Fruit fly (Drosophila melanogaster) whole organism, embryonic: ENCODE data around the gene Hsp67Ba.

Experiments
- Adf1 ChIP-seq: fragments of 200-800 bp; sonication (Bioruptor generic); IDR thresholded peaks from 2 replicates; pipeline ENCODE4 v1.3.6; 2022; ENCODE audit warnings: missing biosample characterization, missing genetic modification characterization
- Awh ChIP-seq: fragments of 200-800 bp; sonication (Bioruptor generic); IDR thresholded peaks from 2 replicates; pipeline ENCODE4, ENCODE4 v1.3.6; 2022; ENCODE audit warnings: missing biosample characterization, missing genetic modification characterization
- BEAF-32 ChIP-seq: fragments of 200-800 bp; sonication (Bioruptor generic); optimal IDR thresholded peaks from 3 replicates; lab custom pipeline; 2017; ENCODE audit warnings: missing biosample characterization, missing genetic modification characterization, mild to moderate bottlenecking, moderate library complexity, missing genetic modification reagents
- CG10321 ChIP-seq: fragments of 200-800 bp; sonication (Bioruptor generic); IDR thresholded peaks from 2 replicates; pipeline ENCODE4 v1.3.6; 2022; ENCODE audit warnings: missing biosample characterization, missing genetic modification characterization
- CG12299 ChIP-seq: fragments of 200-800 bp; sonication (Bioruptor generic); optimal IDR thresholded peaks from 2 replicates; lab custom pipeline; 2018; ENCODE audit warnings: missing biosample characterization, mild to moderate bottlenecking, missing genetic modification characterization
- CG15479 ChIP-seq: fragments of 200-800 bp; sonication (Bioruptor generic); optimal IDR thresholded peaks from 3 replicates; lab custom pipeline; 2019; ENCODE audit warnings: missing biosample characterization, mild to moderate bottlenecking, missing genetic modification characterization, moderate library complexity
- CG16779 ChIP-seq: fragments of 200-800 bp; sonication (Bioruptor generic); IDR thresholded peaks from 2 replicates; pipeline ENCODE4 v1.3.6; 2022; ENCODE audit warnings: missing biosample characterization, missing genetic modification characterization
- CG17361 ChIP-seq: fragments of 200-800 bp; sonication (Bioruptor generic); IDR thresholded peaks from 3 replicates; pipeline ENCODE4 v1.3.6; 2022; ENCODE audit warnings: missing biosample characterization, missing genetic modification characterization
- CG17385 ChIP-seq: fragments of 200-800 bp; sonication (Bioruptor generic); optimal IDR thresholded peaks from 3 replicates; lab custom pipeline; 2018; ENCODE audit warnings: missing biosample characterization, mild to moderate bottlenecking, missing genetic modification characterization
- CG17612 ChIP-seq: fragments of 200-800 bp; sonication (Bioruptor generic); IDR thresholded peaks from 2 replicates; pipeline ENCODE4 v1.3.6; 2022; ENCODE audit warnings: missing biosample characterization, missing genetic modification characterization
- CG18011 ChIP-seq: fragments of 200-800 bp; sonication (Bioruptor generic); optimal IDR thresholded peaks from 2 replicates; lab custom pipeline; 2017; ENCODE audit warnings: missing biosample characterization, missing genetic modification characterization, mild to moderate bottlenecking, moderate library complexity, missing genotype
- CG2116 ChIP-seq: fragments of 200-800 bp; sonication (Bioruptor generic); optimal IDR thresholded peaks from 3 replicates; lab custom pipeline; 2018; ENCODE audit warnings: missing biosample characterization, mild to moderate bottlenecking, missing genetic modification characterization
- CG33557 ChIP-seq: fragments of 200-800 bp; sonication (Bioruptor generic); optimal IDR thresholded peaks from 2 replicates; lab custom pipeline; 2019; ENCODE audit warnings: missing biosample characterization, mild to moderate bottlenecking, missing genetic modification characterization, moderate library complexity
- CG4328 ChIP-seq: fragments of 200-800 bp; sonication (Bioruptor generic); optimal IDR thresholded peaks from 3 replicates; lab custom pipeline; 2017; ENCODE audit warnings: missing biosample characterization, missing genetic modification reagents, missing genetic modification characterization
- CG4424 ChIP-seq: fragments of 200-800 bp; sonication (Bioruptor generic); optimal IDR thresholded peaks from 3 replicates; lab custom pipeline; 2016; ENCODE audit warnings: missing biosample characterization, missing genetic modification characterization
- CG4707 ChIP-seq: fragments of 200-800 bp; sonication (Bioruptor generic); optimal IDR thresholded peaks from 2 replicates; lab custom pipeline; 2018; ENCODE audit warnings: missing biosample characterization, mild to moderate bottlenecking, missing genetic modification characterization, moderate library complexity
- CG7745 ChIP-seq: fragments of 200-800 bp; sonication (Bioruptor generic); optimal IDR thresholded peaks from 2 replicates; lab custom pipeline; 2018; ENCODE audit warnings: missing biosample characterization, mild to moderate bottlenecking, missing genetic modification characterization, moderate library complexity
- CG7786 ChIP-seq: fragments of 200-800 bp; sonication (Bioruptor generic); optimal IDR thresholded peaks from 2 replicates; lab custom pipeline; 2016; ENCODE audit warnings: missing biosample characterization, missing genetic modification characterization
- CG9876 ChIP-seq: fragments of 200-800 bp; sonication (Bioruptor generic); optimal IDR thresholded peaks from 2 replicates; lab custom pipeline; 2016; ENCODE audit warnings: missing biosample characterization, missing genetic modification characterization
- CHES-1-like ChIP-seq: fragments of 200-800 bp; sonication (Bioruptor generic); optimal IDR thresholded peaks from 2 replicates; lab custom pipeline; 2016; ENCODE audit warnings: missing biosample characterization, missing genetic modification characterization
- CoRest ChIP-seq: fragments of 200-800 bp; sonication (Bioruptor generic); optimal IDR thresholded peaks from 3 replicates; lab custom pipeline; 2018; ENCODE audit warnings: missing biosample characterization, mild to moderate bottlenecking, missing genetic modification characterization, moderate library complexity
- GATAe ChIP-seq: fragments of 200-800 bp; sonication (Bioruptor generic); conservative IDR thresholded peaks from 2 replicates; pipeline ENCODE4 v1.3.6; 2022; ENCODE audit warnings: missing biosample characterization, missing genetic modification characterization
- Hey ChIP-seq: fragments of 200-800 bp; sonication (Bioruptor generic); optimal IDR thresholded peaks from 3 replicates; lab custom pipeline; 2018; ENCODE audit warnings: missing biosample characterization, mild to moderate bottlenecking, missing genetic modification characterization
- Hmr ChIP-seq: fragments of 200-800 bp; sonication (Bioruptor generic); optimal IDR thresholded peaks from 3 replicates; lab custom pipeline; 2017; ENCODE audit warnings: mild to moderate bottlenecking, missing biosample characterization, missing genetic modification reagents, missing genetic modification characterization
- Nf-YA ChIP-seq: fragments of 200-800 bp; sonication (Bioruptor generic); IDR thresholded peaks from 2 replicates; pipeline ENCODE4 v1.3.6; 2022; ENCODE audit warnings: missing biosample characterization, missing genetic modification characterization
- Opbp ChIP-seq: fragments of 200-800 bp; sonication (Bioruptor generic); IDR thresholded peaks from 3 replicates; pipeline ENCODE4 v1.3.6; 2022; ENCODE audit warnings: missing biosample characterization, missing genetic modification characterization; ENCODE audit not compliant: partially characterized antibody
- Scr ChIP-seq: fragments of 200-800 bp; sonication (Bioruptor generic); IDR thresholded peaks from 2 replicates; pipeline ENCODE4 v1.3.6; 2022; ENCODE audit warnings: missing biosample characterization, missing genetic modification characterization; ENCODE audit not compliant: partially characterized antibody
- Usf ChIP-seq: fragments of 200-800 bp; sonication (Bioruptor generic); optimal IDR thresholded peaks from 2 replicates; lab custom pipeline; 2017; ENCODE audit warnings: missing genotype, missing biosample characterization, missing genetic modification characterization
- ash1 ChIP-seq: fragments of 200-800 bp; sonication (Bioruptor generic); optimal IDR thresholded peaks from 2 replicates; lab custom pipeline; 2018; ENCODE audit warnings: missing biosample characterization, mild to moderate bottlenecking, missing genetic modification characterization
- bbx ChIP-seq: fragments of 200-800 bp; sonication (Bioruptor generic); IDR thresholded peaks from 2 replicates; pipeline ENCODE4 v1.3.6; 2022; ENCODE audit warnings: missing biosample characterization, missing genetic modification characterization; ENCODE audit not compliant: partially characterized antibody
- bigmax ChIP-seq: fragments of 200-800 bp; sonication (Bioruptor generic); optimal IDR thresholded peaks from 2 replicates; lab custom pipeline; 2018; ENCODE audit warnings: missing biosample characterization, mild to moderate bottlenecking, missing genetic modification characterization
- cas ChIP-seq: fragments of 200-800 bp; sonication (Bioruptor generic); IDR thresholded peaks from 2 replicates; pipeline ENCODE4 v1.3.6; 2022; ENCODE audit warnings: missing biosample characterization, missing genetic modification characterization
- chinmo ChIP-seq: fragments of 200-800 bp; sonication (Bioruptor generic); IDR thresholded peaks from 4 replicates; pipeline ENCODE4 v1.3.6; 2022; ENCODE audit warnings: missing biosample characterization, missing genetic modification characterization; ENCODE audit not compliant: partially characterized antibody
- crp ChIP-seq, 2 experiments: fragments of 200-800 bp; sonication (Bioruptor generic); optimal IDR thresholded peaks; 2 replicates in 1 of 2; 3 replicates in 1 of 2; lab custom pipeline; 2017; ENCODE audit warnings: missing biosample characterization in 2 of 2, missing genetic modification characterization in 2 of 2, mild to moderate bottlenecking in 1 of 2, moderate library complexity in 1 of 2
- gcm ChIP-seq: fragments of 200-800 bp; sonication (Bioruptor generic); optimal IDR thresholded peaks from 2 replicates; lab custom pipeline; 2019; ENCODE audit warnings: missing biosample characterization, mild to moderate bottlenecking, missing genetic modification characterization, moderate library complexity
- gcm2 ChIP-seq: fragments of 200-800 bp; sonication (Bioruptor generic); optimal IDR thresholded peaks from 2 replicates; lab custom pipeline; 2016; ENCODE audit warnings: missing biosample characterization, missing genetic modification characterization
- luna ChIP-seq: fragments of 200-800 bp; sonication (Bioruptor generic); optimal IDR thresholded peaks from 2 replicates; lab custom pipeline; 2016; ENCODE audit warnings: missing biosample characterization, missing genetic modification characterization
- mirr ChIP-seq: fragments of 200-800 bp; sonication (Bioruptor generic); optimal IDR thresholded peaks from 3 replicates; lab custom pipeline; 2018; ENCODE audit warnings: missing biosample characterization, mild to moderate bottlenecking, missing genetic modification characterization
- mld ChIP-seq: fragments of 200-800 bp; sonication (Bioruptor generic); IDR thresholded peaks from 3 replicates; pipeline ENCODE4 v1.3.6; 2022; ENCODE audit warnings: missing biosample characterization, missing genetic modification characterization; ENCODE audit not compliant: partially characterized antibody
- nerfin-1 ChIP-seq: fragments of 200-800 bp; sonication (Bioruptor generic); optimal IDR thresholded peaks from 3 replicates; lab custom pipeline; 2019; ENCODE audit warnings: missing biosample characterization, mild to moderate bottlenecking, missing genetic modification characterization, moderate library complexity
- prd ChIP-seq, 3 experiments: fragments of >200 bp in 2 of 3; fragments of 200-800 bp in 1 of 3; sonication (Bioruptor generic) in 1 of 3; optimal IDR thresholded peaks in 2 of 3; IDR thresholded peaks in 1 of 3; 2 replicates in 2 of 3; 3 replicates in 1 of 3; pipeline versions ENCODE4 v1.3.6 to Lab custom; 2017 to 2022; ENCODE audit warnings: missing biosample characterization in 1 of 3, missing genetic modification characterization in 1 of 3
- psq ChIP-seq: fragments of 200-800 bp; sonication (Bioruptor generic); optimal IDR thresholded peaks from 2 replicates; lab custom pipeline; 2017; ENCODE audit warnings: missing biosample characterization, missing genetic modification characterization
- rib ChIP-seq: fragments of 200-800 bp; sonication (Bioruptor generic); IDR thresholded peaks from 2 replicates; pipeline ENCODE4 v1.3.6; 2022; ENCODE audit warnings: missing biosample characterization, missing genetic modification characterization
- shn ChIP-seq: fragments of 200-800 bp; sonication (Bioruptor generic); optimal IDR thresholded peaks from 3 replicates; lab custom pipeline; 2016; ENCODE audit warnings: missing biosample characterization, missing genetic modification characterization
- stwl ChIP-seq: fragments of 200-800 bp; sonication (Bioruptor generic); optimal IDR thresholded peaks from 3 replicates; lab custom pipeline; 2018; ENCODE audit warnings: missing biosample characterization, mild to moderate bottlenecking, missing genetic modification characterization, moderate library complexity
- tgo ChIP-seq: fragments of 200-800 bp; sonication (Bioruptor generic); IDR thresholded peaks from 3 replicates; pipeline ENCODE4 v1.3.6; 2022; ENCODE audit warnings: missing biosample characterization, missing genetic modification characterization
- twi ChIP-seq: fragments of 200-800 bp; optimal IDR thresholded peaks from 2 replicates; lab custom pipeline; 2019; ENCODE audit warnings: missing biosample characterization, mild to moderate bottlenecking, missing genetic modification characterization, moderate library complexity
- vvl ChIP-seq: fragments of 200-800 bp; sonication (Bioruptor generic); IDR thresholded peaks from 2 replicates; pipeline ENCODE4 v1.3.6; 2022; ENCODE audit warnings: missing biosample characterization, missing genetic modification characterization
- wor ChIP-seq: fragments of 200-800 bp; sonication (Bioruptor generic); IDR thresholded peaks from 2 replicates; pipeline ENCODE4 v1.3.6; 2022; ENCODE audit warnings: missing biosample characterization, missing genetic modification characterization
- z ChIP-seq: fragments of 200-800 bp; sonication (Bioruptor generic); IDR thresholded peaks from 3 replicates; pipeline ENCODE4 v1.3.6; 2022; ENCODE audit warnings: missing biosample characterization, missing genetic modification characterization

Gene Hsp67Ba

DNA sequence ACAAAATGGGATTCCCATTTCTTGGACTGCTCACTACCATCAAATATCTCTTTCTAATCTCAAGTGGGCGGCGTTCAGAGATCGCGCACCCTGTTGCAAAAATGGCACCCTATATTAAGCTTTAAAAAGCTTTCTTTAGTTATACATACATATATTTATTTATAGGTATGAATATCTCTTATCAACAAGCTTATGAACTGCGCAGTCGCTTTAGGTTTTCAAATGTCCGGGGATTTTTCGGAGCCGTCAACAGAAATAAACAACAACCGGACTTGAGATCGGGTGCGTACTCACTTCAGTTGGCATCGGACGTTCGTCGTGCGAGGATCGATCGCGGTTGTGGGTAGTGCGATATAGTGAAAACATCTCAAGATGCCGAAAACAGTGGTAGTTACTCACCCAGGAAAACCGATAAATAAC, 30.0 kb downstream of the Hsp67Ba start, which contains the start of gene PGRP-LF (continued):
- TF ChIP-seq prd (optimal IDR thresholded peaks at IDR 0.05; lab: Kevin White, UChicago) (no peak), prd (GFP tag; IDR thresholded peaks at IDR 0.05; lab: Robert Waterston, UW) (no peak; the same call in 2 of the 3 replicates), Opbp (GFP tag; lab: Robert Waterston, UW) (no peak), Hey (tag; lab: Kevin White, UChicago) (no peak), crp (GFP tag; optimal IDR thresholded peaks at IDR 0.05; lab: Kevin White, UChicago) (no peak), mirr (GFP tag; lab: Kevin White, UChicago) (peak; percentile 5), Awh (no peak), Adf1 (peak; percentile 70; the same call in 1 of the 2 replicates), vvl (0 out of 2 replicates have a peak, but pooled peaks have one; percentile 20), CG4707 (no peak), CG12299 (tag; lab: Kevin White, UChicago) (peak; percentile 18), CHES-1-like (peak; percentile 22), GATAe (no peak), twi (tag; lab: Kevin White, UChicago) (no peak), nerfin-1 (tag; lab: Kevin White, UChicago) (no peak), CoRest (tag; lab: Kevin White, UChicago) (peak; percentile 24), cas (no peak), wor (GFP tag; lab: Robert Waterston, UW) (no peak), bbx (GFP tag; lab: Robert Waterston, UW) (no peak), CG16779 (GFP tag; lab: Robert Waterston, UW) (no peak), Scr (GFP tag; lab: Robert Waterston, UW) (no peak; the same call in 1 of the 2 replicates), rib (no peak), CG10321 (GFP tag; lab: Robert Waterston, UW) (no peak), CG15479 (GFP tag; lab: Kevin White, UChicago) (no peak), chinmo (GFP tag; lab: Robert Waterston, UW) (peak; percentile 89; the same call in 3 of the 4 replicates), ash1 (no peak), CG17385 (peak; percentile 30), CG9876 (GFP tag; lab: Kevin White, UChicago) (no peak), Nf-YA (GFP tag; lab: Robert Waterston, UW) (no peak), mld (GFP tag; lab: Robert Waterston, UW) (no peak), bigmax (GFP tag; lab: Kevin White, UChicago) (no peak), BEAF-32 (GFP tag; lab: Kevin White, UChicago) (no peak), z (GFP tag; lab: Robert Waterston, UW) (no peak), stwl (tag; lab: Kevin White, UChicago) (no peak), CG17361 (no peak), Hmr (GFP tag; lab: Kevin White, UChicago) (peak; percentile 33), CG7745 (tag; lab: Kevin White, UChicago) (no peak), CG7786 (GFP tag; lab: Kevin White, UChicago) (no peak), luna (no peak), CG18011 (GFP tag; lab: Kevin White, UChicago) (no peak), shn (GFP tag; lab: Kevin White, UChicago) (no peak), Usf (GFP tag; lab: Kevin White, UChicago) (no peak), psq (no peak), gcm (GFP tag; lab: Kevin White, UChicago) (no peak), CG4328 (no peak), gcm2 (GFP tag; lab: Kevin White, UChicago) (no peak), CG33557 (GFP tag; lab: Kevin White, UChicago) (no peak), CG4424 (GFP tag; lab: Kevin White, UChicago) (peak; percentile 1), tgo (no peak), CG2116 (no peak), CG17612 (GFP tag; lab: Robert Waterston, UW) (no peak)
